Worm (Caenorhabditis elegans): ENCODE data around the gene K10D11.6.

- no peak for TF ChIP-seq egrh-3 (GFP tag; IDR thresholded peaks at IDR 0.05)
- no peak for TF ChIP-seq unc-62 (GFP tag; optimal IDR thresholded peaks at IDR 0.05)
- TF ChIP-seq K12H6.12 (tag; optimal IDR thresholded peaks at IDR 0.05) = no peak
- no peak for TF ChIP-seq ceh-79 (tag; optimal IDR thresholded peaks at IDR 0.05)
- 0 out of 2 replicates have a peak, but pooled peaks have one; percentile 67 for TF ChIP-seq cebp-2 (GFP tag; IDR thresholded peaks at IDR 0.05)
- TF ChIP-seq ZK185.1 (tag; optimal IDR thresholded peaks at IDR 0.05; ENCODE audit: poor library complexity, severe bottlenecking) = no peak
- TF ChIP-seq ama-1 (optimal IDR thresholded peaks at IDR 0.05) = no peak
- TF ChIP-seq ama-1 (GFP tag; optimal IDR thresholded peaks at IDR 0.05) = no peak
- no peak for TF ChIP-seq pbrm-1 (GFP tag; IDR thresholded peaks at IDR 0.05)
Measured at ce11 chrIV:13038888-13039287, 49.6 kb upstream of the K10D11.6 start, which contains the start of gene F49E11.2.
